Worm (Caenorhabditis elegans) whole organism, L4/young adult: ENCODE measurements around the gene C02F5.10.

Source experiments
- W03F9.2 ChIP-seq: fragments of 150-350 bp; optimal IDR thresholded peaks from 2 replicates; lab custom pipeline; 2014; ENCODE audit warnings: missing biosample characterization, missing genetic modification characterization
- dao-5 ChIP-seq: sonication (generic microtip); optimal IDR thresholded peaks from 2 replicates; lab custom pipeline; 2016; ENCODE audit warnings: missing genotype, missing genetic modification characterization, moderate library complexity, missing compliant biosample characterization
- him-1 ChIP-seq: sonication (generic microtip); optimal IDR thresholded peaks from 2 replicates; lab custom pipeline; 2016; ENCODE audit warnings: missing genotype, missing genetic modification reagents, missing genetic modification characterization, missing compliant biosample characterization

Gene C02F5.10

ce11 chrIII:8211562-8211961 lies 37.7 kb downstream of the C02F5.10 start:
- TF ChIP-seq dao-5 (tag; lab: Kevin White, UChicago) (no peak), him-1 (tag; lab: Kevin White, UChicago) (no peak), W03F9.2 (tag; lab: Kevin White, UChicago) (no peak)

ce11 chrIII:8209775-8210174 lies 39.5 kb downstream of the C02F5.10 start, which contains the start of gene C30A5.10:
Gene C30A5.10 (minus strand): TSS chrIII:8209875.
- TF ChIP-seq dao-5 (tag; lab: Kevin White, UChicago), result no peak
- TF ChIP-seq him-1 (tag; lab: Kevin White, UChicago), result no peak
- no peak for TF ChIP-seq W03F9.2 (tag; lab: Kevin White, UChicago)

- TF ChIP-seq him-1 (tag; lab: Kevin White, UChicago) (no peak), dao-5 (tag; lab: Kevin White, UChicago) (no peak), W03F9.2 (tag; lab: Kevin White, UChicago) (no peak)
These were observed 46.5 kb downstream of the C02F5.10 start, which contains the start of gene snb-5 for ce11 chrIII:8202754-8203153. Gene snb-5 (plus strand): TSS chrIII:8203054.

- peak; percentile 42 for TF ChIP-seq him-1 (tag; lab: Kevin White, UChicago)
- no peak for TF ChIP-seq dao-5 (tag; lab: Kevin White, UChicago)
- TF ChIP-seq W03F9.2 (tag; lab: Kevin White, UChicago), result peak; percentile 25
These were observed 47.5 kb downstream of the C02F5.10 start for ce11 chrIII:8201760-8202159.

- TF ChIP-seq him-1 (tag; lab: Kevin White, UChicago) (no peak), dao-5 (tag; lab: Kevin White, UChicago) (no peak), W03F9.2 (tag; lab: Kevin White, UChicago) (no peak)
These were observed 48.2 kb downstream of the C02F5.10 start, which contains the start of gene unc-36 for ce11 chrIII:8201117-8201516. Gene unc-36 (minus strand): TSS chrIII:8201217.

ce11 chrIII:8199060-8199459 lies 50.2 kb downstream of the C02F5.10 start:
- TF ChIP-seq dao-5 (tag; lab: Kevin White, UChicago), result no peak
- no peak for TF ChIP-seq W03F9.2 (tag; lab: Kevin White, UChicago)
